Worm (Caenorhabditis elegans) whole organism, early embryonic: ENCODE data around the gene ugt-21.

Source experiments
- B0310.2 ChIP-seq: sonication (generic microtip); optimal IDR thresholded peaks from 2 replicates; lab custom pipeline; 2016; ENCODE audit warnings: mild to moderate bottlenecking, missing genetic modification characterization, missing compliant biosample characterization
- ama-1 ChIP-seq: fragments of 150-350 bp; optimal IDR thresholded peaks from 2 replicates; lab custom pipeline; 2014
- hmbx-1 ChIP-seq: sonication (generic microtip); optimal IDR thresholded peaks from 2 replicates; lab custom pipeline; 2016; ENCODE audit warnings: mild to moderate bottlenecking, missing genetic modification characterization, missing compliant biosample characterization
- hmg-4 ChIP-seq: fragments of 200-800 bp; sonication (Bioruptor generic); optimal IDR thresholded peaks from 2 replicates; lab custom pipeline; 2018; ENCODE audit warnings: mild to moderate bottlenecking, missing genetic modification characterization, missing compliant biosample characterization
- hnd-1 ChIP-seq: sonication (generic microtip); optimal IDR thresholded peaks from 2 replicates; lab custom pipeline; 2016; ENCODE audit warnings: missing genetic modification characterization, missing compliant biosample characterization
- sea-1 ChIP-seq: fragments of 200-800 bp; sonication (Bioruptor generic); conservative IDR thresholded peaks from 2 replicates; pipeline ENCODE4 v1.3.6; 2022; ENCODE audit warnings: missing genetic modification characterization, missing compliant biosample characterization

ce11 chrIV:9536124-9536523 lies 36.0 kb downstream of the ugt-21 start:
- TF ChIP-seq B0310.2, result no peak
- no peak for TF ChIP-seq sea-1 (GFP tag; lab: Robert Waterston, UW)
- TF ChIP-seq hmg-4 (GFP tag; lab: Kevin White, UChicago), result no peak
- TF ChIP-seq ama-1 (lab: Kevin White, UChicago), result no peak
- TF ChIP-seq hmbx-1 (tag; lab: Kevin White, UChicago), result no peak
- TF ChIP-seq hnd-1, result no peak
